Worm (Caenorhabditis elegans) whole organism, midembryonic: ENCODE measurements around the gene ehs-1.

Source experiments
- T22C8.4 ChIP-seq: fragments of 200-800 bp; sonication (Bioruptor generic); IDR thresholded peaks from 2 replicates; pipeline ENCODE4 v1.3.6; 2022; ENCODE audit warnings: missing genetic modification characterization, missing compliant biosample characterization
- cog-1 ChIP-seq: sonication (generic microtip); optimal IDR thresholded peaks from 2 replicates; lab custom pipeline; 2016; ENCODE audit warnings: missing genetic modification characterization, missing compliant biosample characterization
- flt-1 ChIP-seq: fragments of 200-800 bp; sonication (Bioruptor generic); IDR thresholded peaks from 2 replicates; pipeline ENCODE4 v1.3.6; 2022; ENCODE audit warnings: missing genetic modification characterization, missing compliant biosample characterization
- klf-2 ChIP-seq: fragments of 200-800 bp; sonication (Bioruptor generic); conservative IDR thresholded peaks from 2 replicates; pipeline ENCODE4 v1.3.6; 2022; ENCODE audit warnings: missing genetic modification reagents, missing genetic modification characterization, missing compliant biosample characterization
- med-1 ChIP-seq: sonication (generic microtip); optimal IDR thresholded peaks from 2 replicates; lab custom pipeline; 2017; ENCODE audit warnings: missing genetic modification characterization, mild to moderate bottlenecking, missing compliant biosample characterization, antibody characterized with exemption, missing genetic modification reagents; ENCODE audit not compliant: insufficient read depth
- ref-1 ChIP-seq: fragments of 200-800 bp; sonication (Bioruptor generic); conservative IDR thresholded peaks from 2 replicates; pipeline ENCODE4 v1.3.6; 2022; ENCODE audit warnings: missing genetic modification reagents, missing genetic modification characterization, missing compliant biosample characterization
- tab-1 ChIP-seq: fragments of 200-800 bp; sonication (Bioruptor generic); IDR thresholded peaks from 2 replicates; pipeline ENCODE4 v1.3.6; 2022; ENCODE audit warnings: missing genetic modification characterization, missing compliant biosample characterization
- ztf-23 ChIP-seq: fragments of 200-800 bp; sonication (Bioruptor generic); IDR thresholded peaks from 2 replicates; pipeline ENCODE4 v1.3.6; 2022; ENCODE audit warnings: missing genetic modification reagents, missing genetic modification characterization, missing compliant biosample characterization
- ztf-29 ChIP-seq: fragments of 200-800 bp; sonication (Bioruptor generic); IDR thresholded peaks from 2 replicates; pipeline ENCODE4 v1.3.6; 2022; ENCODE audit warnings: missing genetic modification reagents, missing genetic modification characterization, missing compliant biosample characterization

Gene ehs-1

ce11 chrII:5836153-5836719, 15.7 kb downstream of the ehs-1 start, which contains the start of gene fzo-1:
Gene fzo-1 (minus strand): TSS chrII:5836203.
- TF ChIP-seq flt-1 (GFP tag; lab: Robert Waterston, UW) (no peak), tab-1 (GFP tag; lab: Robert Waterston, UW) (no peak), klf-2 (0 out of 2 replicates have a peak, but pooled peaks have one; percentile 14), T22C8.4 (GFP tag; lab: Robert Waterston, UW) (no peak), ztf-23 (peak; percentile 79; the same call in 1 of the 2 replicates), ztf-29 (GFP tag; lab: Robert Waterston, UW) (no peak), ref-1 (GFP tag; lab: Robert Waterston, UW) (no peak), med-1 (no peak), cog-1 (tag; lab: Kevin White, UChicago) (peak; percentile 83)

DNA sequence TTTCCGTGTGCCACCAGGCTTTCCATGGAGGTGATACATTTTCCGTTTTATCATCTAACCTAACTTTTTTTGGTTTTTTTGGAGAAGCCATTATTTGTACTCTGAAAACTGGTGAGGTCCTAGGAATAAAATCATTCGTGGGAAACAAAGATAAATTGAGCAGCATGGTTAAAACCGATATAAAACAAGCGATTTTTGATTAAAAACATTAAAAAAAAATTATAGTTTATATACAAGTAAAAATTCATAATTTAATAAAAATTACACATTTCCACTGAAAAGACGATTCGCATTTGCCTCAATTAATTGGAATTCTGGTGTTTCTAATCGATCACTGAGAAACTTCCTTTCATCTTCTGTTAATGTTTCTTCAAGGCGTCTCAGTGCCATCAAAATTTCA, 17.9 kb downstream of the ehs-1 start, which contains the start of gene ZK1248.15:
Gene ZK1248.15 (minus strand): TSS at position 101 of the 400 bp plus-strand sequence.
- TF ChIP-seq ztf-23 = no peak
- no peak for TF ChIP-seq ref-1 (GFP tag; lab: Robert Waterston, UW)
- TF ChIP-seq ztf-29 (GFP tag; lab: Robert Waterston, UW) = no peak
- TF ChIP-seq med-1 = no peak
- no peak for TF ChIP-seq cog-1 (tag; lab: Kevin White, UChicago)
- TF ChIP-seq flt-1 (GFP tag; lab: Robert Waterston, UW) = no peak
- no peak for TF ChIP-seq T22C8.4 (GFP tag; lab: Robert Waterston, UW)
- TF ChIP-seq tab-1 (GFP tag; lab: Robert Waterston, UW) = no peak
- TF ChIP-seq klf-2 = no peak

DNA sequence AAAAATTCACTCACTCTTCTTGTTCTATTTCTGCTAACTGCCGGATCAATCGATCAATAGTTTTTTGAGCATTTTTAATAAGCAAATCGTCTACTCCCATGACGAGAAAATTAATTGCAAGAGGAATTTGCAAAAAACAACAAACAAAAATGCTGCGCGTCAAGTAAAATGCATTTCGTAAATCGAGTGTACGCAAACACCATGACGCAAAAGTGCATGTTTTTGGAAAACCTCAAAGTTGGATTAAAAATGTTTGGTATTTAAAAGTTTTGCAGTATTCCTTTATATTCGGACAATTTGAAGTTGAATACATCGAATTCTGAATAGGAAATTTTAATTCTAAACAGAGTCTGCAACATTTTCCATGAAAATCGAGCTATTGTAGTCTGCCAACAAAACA, 18.7 kb downstream of the ehs-1 start, which contains the start of gene ZK1248.19:
Gene ZK1248.19 (minus strand): TSS at position 188 of the 400 bp plus-strand sequence.
- TF ChIP-seq ztf-29 (GFP tag; lab: Robert Waterston, UW) (no peak), flt-1 (GFP tag; lab: Robert Waterston, UW) (no peak), ref-1 (GFP tag; lab: Robert Waterston, UW) (no peak)

ce11 chrII:5841053-5841547, 20.6 kb downstream of the ehs-1 start, which contains the start of gene lec-5:
Gene lec-5 (minus strand): TSS chrII:5841103.
- TF ChIP-seq flt-1 (GFP tag; lab: Robert Waterston, UW) (no peak), T22C8.4 (GFP tag; lab: Robert Waterston, UW) (no peak), ref-1 (GFP tag; lab: Robert Waterston, UW) (no peak), med-1 (no peak), ztf-23 (no peak), ztf-29 (GFP tag; lab: Robert Waterston, UW) (no peak), tab-1 (GFP tag; lab: Robert Waterston, UW) (no peak), klf-2 (no peak), cog-1 (tag; lab: Kevin White, UChicago) (no peak)

ce11 chrII:5841866-5842265, 21.4 kb downstream of the ehs-1 start, which contains the start of gene nep-25:
Gene nep-25 (plus strand): TSS chrII:5842240.
- no peak for TF ChIP-seq ref-1 (GFP tag; lab: Robert Waterston, UW)
- TF ChIP-seq klf-2 = no peak
- no peak for TF ChIP-seq ztf-29 (GFP tag; lab: Robert Waterston, UW)

- TF ChIP-seq tab-1 (GFP tag; lab: Robert Waterston, UW) (peak; percentile 61; the same call in 1 of the 2 replicates), med-1 (peak; percentile 34), cog-1 (tag; lab: Kevin White, UChicago) (peak; percentile 99), ztf-23 (peak; percentile 90), T22C8.4 (GFP tag; lab: Robert Waterston, UW) (peak; percentile 74; the same call in 1 of the 2 replicates), klf-2 (peak; percentile 53; the same call in 1 of the 2 replicates), ztf-29 (GFP tag; lab: Robert Waterston, UW) (peak; percentile 83), flt-1 (GFP tag; lab: Robert Waterston, UW) (peak; percentile 90), ref-1 (GFP tag; lab: Robert Waterston, UW) (no peak)
Measured at ce11 chrII:5844694-5845129, 24.2 kb downstream of the ehs-1 start.

DNA sequence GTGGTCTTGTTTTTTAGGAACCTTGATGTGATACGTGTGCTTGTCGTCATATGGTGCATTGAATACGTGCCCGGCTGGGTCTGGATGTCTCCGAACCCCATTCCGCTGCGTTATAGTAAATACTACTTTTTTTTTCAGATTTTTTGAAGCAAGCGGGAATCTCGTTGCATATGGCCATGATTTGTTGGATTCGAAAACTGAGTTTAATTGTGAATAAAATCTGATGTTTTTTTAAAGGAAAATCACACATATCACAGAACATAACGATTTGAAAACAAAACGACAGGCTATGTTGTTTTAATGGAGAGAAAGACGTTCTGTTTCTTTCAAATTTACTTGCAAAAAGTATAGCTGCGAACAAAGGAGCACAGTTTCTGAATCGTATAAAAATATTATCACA, 24.9 kb downstream of the ehs-1 start, which contains the start of the genes ZK1248.17 and H41C03.3:
Gene ZK1248.17 (minus strand): TSS at position 101 of the 400 bp plus-strand sequence.
Gene H41C03.3 (plus strand): TSS at position 337 of the 400 bp plus-strand sequence.
- no peak for TF ChIP-seq T22C8.4 (GFP tag; lab: Robert Waterston, UW)
- TF ChIP-seq tab-1 (GFP tag; lab: Robert Waterston, UW) = no peak
- TF ChIP-seq ztf-23 = no peak

ce11 chrII:5846181-5846580, 25.7 kb downstream of the ehs-1 start:
- TF ChIP-seq tab-1 (GFP tag; lab: Robert Waterston, UW) = no peak
- TF ChIP-seq T22C8.4 (GFP tag; lab: Robert Waterston, UW) = no peak
- TF ChIP-seq ztf-23 = no peak
- TF ChIP-seq med-1 = no peak
- TF ChIP-seq ref-1 (GFP tag; lab: Robert Waterston, UW) = no peak
- no peak for TF ChIP-seq klf-2
- TF ChIP-seq flt-1 (GFP tag; lab: Robert Waterston, UW) = no peak
- no peak for TF ChIP-seq cog-1 (tag; lab: Kevin White, UChicago)

DNA sequence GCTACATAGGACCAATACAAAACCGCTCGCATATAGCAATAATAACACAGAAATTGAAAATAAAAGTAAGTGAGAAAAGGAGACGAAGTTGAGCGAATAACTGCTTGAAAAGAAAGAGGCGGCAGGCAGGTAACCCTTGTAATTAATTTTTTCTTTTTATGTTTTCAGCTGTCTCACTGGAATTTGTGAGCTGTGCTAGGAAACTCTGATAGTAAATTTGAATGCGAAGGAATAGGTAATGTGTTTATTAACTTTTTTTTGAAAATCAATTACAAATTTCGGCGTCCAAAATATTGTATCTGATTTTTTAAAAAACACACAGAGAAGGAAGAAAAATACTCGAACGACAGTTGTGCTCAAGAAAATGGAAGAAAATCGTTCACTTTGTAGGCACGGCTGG, 31.5 kb downstream of the ehs-1 start, which contains the start of gene H41C03.2:
Gene H41C03.2 (minus strand): TSS at position 101 of the 400 bp plus-strand sequence.
- no peak for TF ChIP-seq T22C8.4 (GFP tag; lab: Robert Waterston, UW)
- no peak for TF ChIP-seq ztf-29 (GFP tag; lab: Robert Waterston, UW)
- TF ChIP-seq tab-1 (GFP tag; lab: Robert Waterston, UW) = no peak
- no peak for TF ChIP-seq klf-2
- TF ChIP-seq ztf-23 = no peak
- TF ChIP-seq flt-1 (GFP tag; lab: Robert Waterston, UW) = no peak
- TF ChIP-seq med-1 = no peak
- no peak for TF ChIP-seq ref-1 (GFP tag; lab: Robert Waterston, UW)
- no peak for TF ChIP-seq cog-1 (tag; lab: Kevin White, UChicago)

DNA sequence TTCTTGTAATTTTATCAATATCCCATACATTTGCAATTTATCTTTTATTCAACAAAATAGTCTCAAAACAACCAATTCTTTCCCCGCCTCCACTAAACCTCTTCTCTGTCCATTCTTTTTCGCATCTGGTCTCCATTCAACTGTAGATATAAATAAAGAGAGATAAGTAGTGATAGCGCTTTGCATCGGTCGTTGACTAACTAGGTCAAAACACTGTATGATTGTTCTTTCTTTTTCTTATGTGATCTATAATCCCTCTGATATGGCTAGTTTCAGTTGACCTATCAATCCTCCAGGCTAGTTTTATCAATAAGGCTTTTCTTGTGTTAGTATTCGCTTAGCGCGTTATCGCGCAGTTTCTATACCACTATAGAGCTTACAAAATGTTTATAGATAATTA, 32.7 kb downstream of the ehs-1 start:
- TF ChIP-seq ztf-23 (no peak), ref-1 (GFP tag; lab: Robert Waterston, UW) (no peak), ztf-29 (GFP tag; lab: Robert Waterston, UW) (no peak), klf-2 (no peak), flt-1 (GFP tag; lab: Robert Waterston, UW) (no peak), cog-1 (tag; lab: Kevin White, UChicago) (no peak), T22C8.4 (GFP tag; lab: Robert Waterston, UW) (no peak), med-1 (no peak), tab-1 (GFP tag; lab: Robert Waterston, UW) (no peak)
